Fruit fly (Drosophila melanogaster): ENCODE measurements around the gene CG42245.

DNA sequence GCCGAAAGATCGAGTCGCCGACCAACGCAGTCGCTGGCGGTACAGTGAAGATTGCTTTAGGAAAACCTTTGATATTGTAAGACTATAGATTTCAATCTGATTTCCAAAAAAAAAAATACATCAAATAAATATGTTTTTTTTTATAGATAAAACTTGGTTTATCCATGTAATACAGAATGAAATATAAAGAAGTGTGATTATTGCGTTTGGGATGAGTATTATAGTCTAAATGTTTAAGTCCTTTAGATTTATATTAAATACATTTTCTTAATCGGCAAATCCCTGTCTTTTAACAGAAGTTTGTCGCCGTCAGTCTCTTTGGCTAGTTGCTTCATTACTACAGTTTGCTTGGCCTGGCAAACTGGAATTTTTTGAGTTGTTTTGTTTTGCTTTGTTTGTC lies 49.7 kb upstream of the CG42245 start:
- TF ChIP-seq CG8478 (optimal IDR thresholded peaks at IDR 0.05) (no peak), CTCF (optimal IDR thresholded peaks at IDR 0.05) (no peak)
